Fruit fly (Drosophila melanogaster) whole organism, embryonic: ENCODE data around the gene CG4020.
A peak's percentile ranks its signal among the peaks of the same experiment; 100 is the strongest.

Experiments
- Atf3 ChIP-seq: fragments of 200-800 bp; sonication (Bioruptor generic); optimal IDR thresholded peaks from 3 replicates; lab custom pipeline; 2016; ENCODE audit warnings: missing biosample characterization, missing genetic modification characterization
- B-H2 ChIP-seq: fragments of 200-800 bp; sonication (Bioruptor generic); optimal IDR thresholded peaks from 2 replicates; lab custom pipeline; 2018; ENCODE audit warnings: missing biosample characterization, mild to moderate bottlenecking, missing genetic modification characterization
- BtbVII ChIP-seq: fragments of 200-800 bp; sonication (Bioruptor generic); optimal IDR thresholded peaks from 3 replicates; lab custom pipeline; 2017; ENCODE audit warnings: missing biosample characterization, mild to moderate bottlenecking, missing genetic modification characterization
- CG10267 ChIP-seq: fragments of 200-800 bp; sonication (Bioruptor generic); optimal IDR thresholded peaks from 2 replicates; lab custom pipeline; 2018; ENCODE audit warnings: missing biosample characterization, mild to moderate bottlenecking, missing genetic modification characterization, moderate library complexity
- CG10979 ChIP-seq: fragments of 200-800 bp; sonication (Bioruptor generic); optimal IDR thresholded peaks from 2 replicates; lab custom pipeline; 2018; ENCODE audit warnings: missing biosample characterization, mild to moderate bottlenecking, missing genetic modification characterization, moderate library complexity
- CG12659 ChIP-seq: fragments of 200-800 bp; sonication (Bioruptor generic); optimal IDR thresholded peaks from 3 replicates; lab custom pipeline; 2017; ENCODE audit warnings: mild to moderate bottlenecking, missing biosample characterization, missing genetic modification reagents, missing genetic modification characterization
- CG14667 ChIP-seq: fragments of 200-800 bp; sonication (Bioruptor generic); IDR thresholded peaks from 2 replicates; pipeline ENCODE4 v1.3.6; 2022; ENCODE audit warnings: missing biosample characterization, missing genetic modification characterization
- CG15696 ChIP-seq: fragments of 200-800 bp; sonication (Bioruptor generic); optimal IDR thresholded peaks from 2 replicates; lab custom pipeline; 2019; ENCODE audit warnings: missing biosample characterization, mild to moderate bottlenecking, missing genetic modification characterization, moderate library complexity
- CG2199 ChIP-seq: fragments of 200-800 bp; sonication (Bioruptor generic); IDR thresholded peaks from 3 replicates; pipeline ENCODE4 v1.3.6; 2022; ENCODE audit warnings: missing biosample characterization, missing genetic modification characterization
- CG3847 ChIP-seq: fragments of 200-800 bp; sonication (Bioruptor generic); IDR thresholded peaks from 2 replicates; pipeline ENCODE4 v1.3.6; 2022; ENCODE audit warnings: missing biosample characterization, missing genetic modification characterization
- CG6175 ChIP-seq: fragments of 200-800 bp; sonication (Bioruptor generic); IDR thresholded peaks from 3 replicates; pipeline ENCODE4 v1.3.6; 2022; ENCODE audit warnings: missing biosample characterization, missing genetic modification characterization
- CG7786 ChIP-seq: fragments of 200-800 bp; sonication (Bioruptor generic); optimal IDR thresholded peaks from 2 replicates; lab custom pipeline; 2016; ENCODE audit warnings: missing biosample characterization, missing genetic modification characterization
- CG8924 ChIP-seq: fragments of 200-800 bp; optimal IDR thresholded peaks from 3 replicates; lab custom pipeline; 2019; ENCODE audit warnings: missing biosample characterization, mild to moderate bottlenecking, missing genetic modification characterization, moderate library complexity
- CG9215 ChIP-seq: fragments of 200-800 bp; sonication (Bioruptor generic); IDR thresholded peaks from 2 replicates; pipeline ENCODE4 v1.3.6; 2022; ENCODE audit warnings: missing biosample characterization, missing genetic modification characterization
- Camta ChIP-seq: fragments of 200-800 bp; sonication (Bioruptor generic); optimal IDR thresholded peaks from 2 replicates; lab custom pipeline; 2016; ENCODE audit warnings: missing biosample characterization, missing genetic modification characterization
- CoRest ChIP-seq: fragments of 200-800 bp; sonication (Bioruptor generic); optimal IDR thresholded peaks from 3 replicates; lab custom pipeline; 2018; ENCODE audit warnings: missing biosample characterization, mild to moderate bottlenecking, missing genetic modification characterization, moderate library complexity
- CrebB ChIP-seq: fragments of 200-800 bp; sonication (Bioruptor generic); optimal IDR thresholded peaks from 3 replicates; lab custom pipeline; 2018; ENCODE audit warnings: missing biosample characterization, mild to moderate bottlenecking, missing genetic modification characterization
- Doc2 ChIP-seq: fragments of 200-800 bp; sonication (Bioruptor generic); IDR thresholded peaks from 2 replicates; pipeline ENCODE4 v1.3.6; 2022; ENCODE audit warnings: missing biosample characterization, missing genetic modification characterization
- Eip74EF ChIP-seq, 2 experiments: fragments of 200-800 bp in 1 of 2; fragments of >200 bp in 1 of 2; sonication (Bioruptor generic) in 1 of 2; optimal IDR thresholded peaks; 2 replicates each; lab custom pipeline; 2017 to 2019; ENCODE audit warnings: missing biosample characterization in 2 of 2, missing genetic modification characterization in 2 of 2, mild to moderate bottlenecking in 1 of 2, moderate library complexity in 1 of 2
- Ets65A ChIP-seq: fragments of 200-800 bp; sonication (Bioruptor generic); peaks from one replicate; lab custom pipeline; 2016; ENCODE audit warnings: missing biosample characterization, missing genetic modification characterization
- Lim3 ChIP-seq: fragments of 200-800 bp; sonication (Bioruptor generic); IDR thresholded peaks from 2 replicates; pipeline ENCODE4 v1.3.6; 2022; ENCODE audit warnings: missing biosample characterization, missing genetic modification characterization
- Mad ChIP-seq: fragments of 200-800 bp; sonication (Bioruptor generic); optimal IDR thresholded peaks from 2 replicates; lab custom pipeline; 2016; ENCODE audit warnings: missing biosample characterization, missing genetic modification characterization
- Meics ChIP-seq: fragments of 200-800 bp; sonication (Bioruptor generic); optimal IDR thresholded peaks from 2 replicates; lab custom pipeline; 2017; ENCODE audit warnings: missing biosample characterization, mild to moderate bottlenecking, missing genetic modification characterization
- Nf-YB ChIP-seq: fragments of 200-800 bp; sonication (Bioruptor generic); optimal IDR thresholded peaks from 3 replicates; lab custom pipeline; 2019; ENCODE audit warnings: missing biosample characterization, mild to moderate bottlenecking, missing genetic modification characterization, moderate library complexity
- Oaz ChIP-seq: fragments of 200-800 bp; sonication (Bioruptor generic); IDR thresholded peaks from 2 replicates; pipeline ENCODE4 v1.3.6; 2022; ENCODE audit warnings: missing biosample characterization, missing genetic modification characterization
- Rx ChIP-seq: fragments of 200-800 bp; sonication (Bioruptor generic); IDR thresholded peaks from 2 replicates; pipeline ENCODE4 v1.3.6; 2022; ENCODE audit warnings: missing biosample characterization, missing genetic modification characterization
- Sox100B ChIP-seq: fragments of 200-800 bp; sonication (Bioruptor generic); optimal IDR thresholded peaks from 3 replicates; lab custom pipeline; 2018; ENCODE audit warnings: missing biosample characterization, mild to moderate bottlenecking, missing genetic modification characterization
- ac ChIP-seq: fragments of 200-800 bp; sonication (Bioruptor generic); optimal IDR thresholded peaks from 3 replicates; lab custom pipeline; 2017; ENCODE audit warnings: missing biosample characterization, mild to moderate bottlenecking, missing genetic modification characterization
- dati ChIP-seq: fragments of 200-800 bp; sonication (Bioruptor generic); IDR thresholded peaks from 2 replicates; pipeline ENCODE4 v1.3.6; 2022; ENCODE audit warnings: missing biosample characterization, missing genetic modification characterization
- dm ChIP-seq: fragments of 200-800 bp; sonication (Bioruptor generic); optimal IDR thresholded peaks from 3 replicates; lab custom pipeline; 2016; ENCODE audit warnings: missing biosample characterization, missing genetic modification characterization
- dmrt11E ChIP-seq: fragments of 200-800 bp; sonication (Bioruptor generic); optimal IDR thresholded peaks from 3 replicates; lab custom pipeline; 2018; ENCODE audit warnings: missing biosample characterization, mild to moderate bottlenecking, missing genetic modification characterization, moderate library complexity
- emc ChIP-seq: fragments of 200-800 bp; sonication (Bioruptor generic); optimal IDR thresholded peaks from 2 replicates; lab custom pipeline; 2016; ENCODE audit warnings: missing biosample characterization, missing genetic modification characterization
- inv ChIP-seq: fragments of 200-800 bp; sonication (Bioruptor generic); IDR thresholded peaks from 2 replicates; pipeline ENCODE4 v1.3.6; 2022; ENCODE audit warnings: missing biosample characterization, missing genetic modification characterization; ENCODE audit not compliant: partially characterized antibody
- jumu ChIP-seq: fragments of 200-800 bp; sonication (Bioruptor generic); optimal IDR thresholded peaks from 3 replicates; lab custom pipeline; 2016; ENCODE audit warnings: missing biosample characterization, missing genetic modification characterization
- ken ChIP-seq: fragments of 200-800 bp; sonication (Bioruptor generic); IDR thresholded peaks from 3 replicates; pipeline ENCODE4 v1.3.6; 2022; ENCODE audit warnings: missing biosample characterization, missing genetic modification characterization
- lbe ChIP-seq: fragments of 200-800 bp; sonication (Bioruptor generic); optimal IDR thresholded peaks from 2 replicates; lab custom pipeline; 2016; ENCODE audit warnings: missing biosample characterization, mild to moderate bottlenecking, missing genetic modification characterization
- lilli ChIP-seq: fragments of 200-800 bp; sonication (Bioruptor generic); optimal IDR thresholded peaks from 3 replicates; lab custom pipeline; 2016; ENCODE audit warnings: missing biosample characterization, missing genetic modification characterization
- nerfin-1 ChIP-seq: fragments of 200-800 bp; sonication (Bioruptor generic); optimal IDR thresholded peaks from 3 replicates; lab custom pipeline; 2019; ENCODE audit warnings: missing biosample characterization, mild to moderate bottlenecking, missing genetic modification characterization, moderate library complexity
- nmo ChIP-seq: fragments of 200-800 bp; sonication (Bioruptor generic); optimal IDR thresholded peaks from 2 replicates; lab custom pipeline; 2018; ENCODE audit warnings: missing biosample characterization, mild to moderate bottlenecking, missing genetic modification characterization, moderate library complexity
- pum ChIP-seq: fragments of 200-800 bp; sonication (Bioruptor generic); optimal IDR thresholded peaks from 2 replicates; lab custom pipeline; 2016; ENCODE audit warnings: missing biosample characterization, missing genetic modification characterization
- ranshi ChIP-seq: fragments of 200-800 bp; sonication (Bioruptor generic); IDR thresholded peaks from 2 replicates; pipeline ENCODE4 v1.3.6; 2022; ENCODE audit warnings: missing biosample characterization, missing genetic modification characterization
- rib ChIP-seq: fragments of 200-800 bp; sonication (Bioruptor generic); IDR thresholded peaks from 2 replicates; pipeline ENCODE4 v1.3.6; 2022; ENCODE audit warnings: missing biosample characterization, missing genetic modification characterization
- ro ChIP-seq: fragments of 200-800 bp; sonication (Bioruptor generic); IDR thresholded peaks from 2 replicates; pipeline ENCODE4 v1.3.6; 2022; ENCODE audit warnings: missing biosample characterization, missing genetic modification characterization
- run ChIP-seq: fragments of 200-800 bp; sonication (Bioruptor generic); optimal IDR thresholded peaks from 3 replicates; lab custom pipeline; 2018; ENCODE audit warnings: missing biosample characterization, mild to moderate bottlenecking, missing genetic modification characterization
- seq ChIP-seq: fragments of 200-800 bp; sonication (Bioruptor generic); IDR thresholded peaks from 2 replicates; pipeline ENCODE4 v1.3.6; 2022; ENCODE audit warnings: missing biosample characterization, missing genetic modification characterization
- stwl ChIP-seq: fragments of 200-800 bp; sonication (Bioruptor generic); optimal IDR thresholded peaks from 3 replicates; lab custom pipeline; 2018; ENCODE audit warnings: missing biosample characterization, mild to moderate bottlenecking, missing genetic modification characterization, moderate library complexity
- tap ChIP-seq: fragments of 200-800 bp; optimal IDR thresholded peaks from 3 replicates; lab custom pipeline; 2019; ENCODE audit warnings: missing biosample characterization, mild to moderate bottlenecking, missing genetic modification characterization, moderate library complexity
- tgo ChIP-seq: fragments of 200-800 bp; sonication (Bioruptor generic); IDR thresholded peaks from 3 replicates; pipeline ENCODE4 v1.3.6; 2022; ENCODE audit warnings: missing biosample characterization, missing genetic modification characterization
- unc-4 ChIP-seq: fragments of 200-800 bp; sonication (Bioruptor generic); IDR thresholded peaks from 2 replicates; pipeline ENCODE4 v1.3.6; 2022; ENCODE audit warnings: missing biosample characterization, missing genetic modification characterization; ENCODE audit not compliant: partially characterized antibody
- zfh1 ChIP-seq: fragments of 200-800 bp; sonication (Bioruptor generic); IDR thresholded peaks from 3 replicates; pipeline ENCODE4 v1.3.6; 2022; ENCODE audit warnings: missing biosample characterization, missing genetic modification characterization

The CG4020 gene

dm6 chrX:5891666-5892444, 13.7 kb upstream of the CG4020 start (continued):
- peak; percentile 49; the same call in 2 of the 3 replicates for TF ChIP-seq zfh1 (GFP tag; lab: Robert Waterston, UW)
- TF ChIP-seq dati (GFP tag; lab: Robert Waterston, UW) = no peak
- TF ChIP-seq CG10267 = peak; percentile 10
- no peak for TF ChIP-seq rib (GFP tag; lab: Robert Waterston, UW)
- no peak for TF ChIP-seq BtbVII
- no peak for TF ChIP-seq unc-4 (GFP tag; lab: Robert Waterston, UW)
- TF ChIP-seq CG2199 (GFP tag; lab: Robert Waterston, UW) = no peak
- TF ChIP-seq stwl (tag; lab: Kevin White, UChicago) = no peak
- no peak for TF ChIP-seq CG15696 (tag; lab: Kevin White, UChicago)
- no peak for TF ChIP-seq Eip74EF (GFP tag; optimal IDR thresholded peaks at IDR 0.05; lab: Kevin White, UChicago)
- TF ChIP-seq ken = peak; percentile 45; the same call in 1 of the 3 replicates
- TF ChIP-seq ro = no peak
- no peak for TF ChIP-seq Doc2 (GFP tag; lab: Robert Waterston, UW)
- no peak for TF ChIP-seq lbe (GFP tag; lab: Kevin White, UChicago)
- no peak; the same call in 1 of the 2 replicates for TF ChIP-seq CG3847 (GFP tag; lab: Robert Waterston, UW)
- TF ChIP-seq Atf3 = no peak
- no peak for TF ChIP-seq CrebB (tag; lab: Kevin White, UChicago)
- TF ChIP-seq Sox100B = no peak
- TF ChIP-seq tgo = no peak
- no peak for TF ChIP-seq emc (GFP tag; lab: Kevin White, UChicago)
- peak; percentile 28 for TF ChIP-seq nmo (GFP tag; lab: Kevin White, UChicago)
- 0 out of 2 replicates have a peak, but pooled peaks have one; percentile 19 for TF ChIP-seq seq (GFP tag; lab: Robert Waterston, UW)
- peak; percentile 61 for TF ChIP-seq ranshi (GFP tag; lab: Robert Waterston, UW)
- 0 out of 2 replicates have a peak, but pooled peaks have one; percentile 22 for TF ChIP-seq CG9215 (GFP tag; lab: Robert Waterston, UW)
- no peak; the same call in 1 of the 2 replicates for TF ChIP-seq Rx (GFP tag; lab: Robert Waterston, UW)
- TF ChIP-seq nerfin-1 (tag; lab: Kevin White, UChicago) = no peak
- peak; percentile 13 for TF ChIP-seq dm
- TF ChIP-seq lilli = peak; percentile 66
- no peak for TF ChIP-seq jumu (GFP tag; lab: Kevin White, UChicago)
- peak; percentile 15 for TF ChIP-seq CG10979 (tag; lab: Kevin White, UChicago)
- no peak for TF ChIP-seq Mad (GFP tag; lab: Kevin White, UChicago)
- TF ChIP-seq CG12659 (GFP tag; lab: Kevin White, UChicago) = peak; percentile 21
- TF ChIP-seq Meics (GFP tag; lab: Kevin White, UChicago) = peak; percentile 90
- no peak for TF ChIP-seq CG6175
- TF ChIP-seq Nf-YB = no peak
- no peak for TF ChIP-seq run
- no peak for TF ChIP-seq tap
- TF ChIP-seq CoRest (tag; lab: Kevin White, UChicago) = peak; percentile 24
- no peak for TF ChIP-seq CG8924 (tag; lab: Kevin White, UChicago)
- TF ChIP-seq inv = no peak
- 0 out of 2 replicates have a peak, but pooled peaks have one; percentile 21 for TF ChIP-seq CG14667 (GFP tag; lab: Robert Waterston, UW)
- no peak for TF ChIP-seq B-H2
- TF ChIP-seq Oaz = no peak
- no peak for TF ChIP-seq Ets65A (GFP tag; lab: Kevin White, UChicago)
- TF ChIP-seq Camta (GFP tag; lab: Kevin White, UChicago) = peak; percentile 40
- no peak for TF ChIP-seq dmrt11E (tag; lab: Kevin White, UChicago)
- TF ChIP-seq Lim3 (GFP tag; lab: Robert Waterston, UW) = no peak
- TF ChIP-seq pum = no peak
- no peak for TF ChIP-seq ac
- TF ChIP-seq CG7786 = peak; percentile 66
